Fruit fly (Drosophila melanogaster): ENCODE measurements around the gene CG4553.

Gene CG4553

DNA sequence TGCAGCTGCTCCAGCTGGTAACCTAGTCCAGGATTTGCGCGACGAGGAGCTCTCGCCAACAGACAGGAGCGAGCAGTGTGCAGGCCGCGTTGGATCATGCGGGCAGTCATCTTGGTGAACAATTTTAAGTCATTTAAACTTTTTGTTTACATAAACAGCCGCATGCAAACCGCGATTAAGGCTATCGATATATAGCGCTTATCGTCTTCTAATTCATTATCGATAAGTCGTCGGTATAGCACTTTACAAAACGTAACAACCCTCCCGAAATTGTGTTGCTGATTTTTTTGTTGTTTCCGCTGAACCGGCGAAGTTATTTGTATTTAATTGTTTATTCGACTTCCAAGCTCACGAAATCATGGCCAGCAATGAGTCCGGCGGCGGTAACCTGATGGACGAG, at the start of gene CG4553, which contains the start of gene MED28:
Gene CG4553 (minus strand): TSS at position 172 of the 400 bp plus-strand sequence.
Gene MED28 (plus strand): TSS at position 260 of the 400 bp plus-strand sequence.
- no peak for TF ChIP-seq CTCF (optimal IDR thresholded peaks at IDR 0.05)
- no peak for TF ChIP-seq CG8478 (optimal IDR thresholded peaks at IDR 0.05)

DNA sequence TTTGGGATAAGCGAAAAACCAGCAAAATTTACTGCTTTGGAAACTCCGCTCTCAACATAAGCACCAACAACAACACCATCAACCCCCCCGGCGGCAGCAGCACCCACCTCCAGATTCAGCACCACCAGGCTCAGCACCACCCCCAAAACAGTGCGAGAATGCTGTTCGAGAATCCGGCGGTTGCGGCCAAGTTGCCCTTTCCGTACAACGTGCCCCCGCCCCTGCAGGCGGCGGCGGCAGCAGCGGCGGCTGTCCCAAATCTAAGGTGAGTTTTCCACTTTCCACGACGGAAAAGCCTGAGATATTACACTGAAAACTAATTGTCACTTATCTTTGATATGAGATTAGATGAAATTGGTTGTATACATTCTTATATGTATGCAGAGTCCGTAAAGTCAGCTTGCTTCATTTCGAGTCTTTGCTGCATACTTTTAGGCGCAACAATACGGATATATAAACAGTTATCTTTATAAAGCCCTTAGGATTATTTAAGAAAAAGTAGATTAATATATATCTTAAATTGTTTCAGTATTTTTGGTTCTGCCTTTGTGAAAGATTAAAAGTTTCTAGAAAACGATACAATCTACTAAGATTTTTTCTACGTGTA, 42.9 kb upstream of the CG4553 start:
- TF ChIP-seq CG8478 (optimal IDR thresholded peaks at IDR 0.05) (no peak), CTCF (optimal IDR thresholded peaks at IDR 0.05) (no peak)

dm6 chr3R:25518584-25518983, 41.9 kb upstream of the CG4553 start:
- no peak for TF ChIP-seq CTCF (optimal IDR thresholded peaks at IDR 0.05)
- TF ChIP-seq CG8478 (optimal IDR thresholded peaks at IDR 0.05), result no peak

DNA sequence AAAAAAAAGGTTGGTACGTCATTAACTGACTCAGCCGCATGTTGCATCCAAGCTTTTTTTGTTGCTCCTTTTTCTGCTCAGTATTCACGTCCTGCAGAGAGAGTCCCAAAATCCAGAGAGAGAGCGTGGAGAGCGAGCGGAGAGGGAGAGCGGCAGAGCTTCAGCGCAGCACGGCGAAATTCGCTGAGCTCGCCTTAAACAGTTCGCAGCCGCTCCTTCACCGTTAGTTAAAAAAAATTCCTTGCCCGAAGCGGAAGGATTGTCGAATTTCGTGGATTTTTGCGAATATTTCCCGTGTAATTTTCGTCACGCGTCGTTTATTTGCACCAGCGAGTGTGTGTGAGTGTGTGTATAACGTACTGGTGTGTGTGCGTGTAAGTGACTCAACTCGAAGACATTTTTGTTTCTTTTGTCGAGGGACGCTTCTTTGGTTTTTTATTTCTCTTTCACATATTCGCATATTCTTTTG, 41.4 kb upstream of the CG4553 start:
- TF ChIP-seq CG8478 (optimal IDR thresholded peaks at IDR 0.05) (no peak), CTCF (optimal IDR thresholded peaks at IDR 0.05) (no peak)

DNA sequence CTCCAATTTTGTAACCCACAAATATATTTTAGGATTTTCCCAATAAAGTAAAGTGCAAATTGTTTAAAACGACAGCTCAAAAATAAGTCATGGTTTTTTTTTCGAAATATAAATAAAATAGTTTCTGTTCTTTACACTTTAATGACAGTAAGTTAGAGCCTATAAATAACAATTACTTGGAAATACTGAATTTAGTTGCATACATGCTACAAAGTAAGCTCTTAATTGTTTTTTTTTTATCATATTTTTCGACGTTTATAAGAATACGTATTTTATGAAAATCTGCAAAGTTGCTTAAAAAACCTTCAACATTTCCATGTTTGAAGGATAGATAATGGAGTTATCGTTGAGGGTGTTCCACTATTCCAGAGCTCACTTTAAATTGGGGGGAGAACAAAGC, 40.8 kb upstream of the CG4553 start:
- TF ChIP-seq CTCF (optimal IDR thresholded peaks at IDR 0.05) (no peak), CG8478 (optimal IDR thresholded peaks at IDR 0.05) (no peak)

dm6 chr3R:25515450-25516288, 39.0 kb upstream of the CG4553 start, which contains the start of gene msi:
Gene msi, plus strand, starts transcription at chr3R:25516118.
- no peak for TF ChIP-seq CG8478 (optimal IDR thresholded peaks at IDR 0.05)
- TF ChIP-seq CTCF (optimal IDR thresholded peaks at IDR 0.05), result no peak

DNA sequence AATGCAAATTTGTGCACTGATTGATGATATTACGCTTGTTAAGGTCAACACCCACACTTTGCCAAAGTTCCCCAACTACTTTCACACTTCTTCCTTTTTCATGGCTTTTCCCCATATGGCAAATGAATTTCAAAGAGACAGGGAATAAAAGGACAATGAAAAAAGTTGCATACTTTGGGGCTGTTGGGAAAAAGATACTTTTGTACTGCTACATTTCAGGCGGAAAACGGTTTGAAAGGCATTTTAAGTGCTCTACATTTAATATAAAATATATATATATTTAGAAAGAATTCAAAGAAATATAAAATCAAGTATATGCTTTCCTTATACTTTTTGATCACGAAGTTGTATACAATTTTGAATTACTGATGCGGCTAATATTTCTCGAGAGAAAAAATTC, 36.0 kb upstream of the CG4553 start:
- TF ChIP-seq CG8478 (optimal IDR thresholded peaks at IDR 0.05) (no peak), CTCF (optimal IDR thresholded peaks at IDR 0.05) (no peak)

- TF ChIP-seq CTCF (optimal IDR thresholded peaks at IDR 0.05), result no peak
- no peak for TF ChIP-seq CG8478 (optimal IDR thresholded peaks at IDR 0.05)
Measured at dm6 chr3R:25505975-25506374, 29.3 kb upstream of the CG4553 start, which contains the start of gene CG5111. Gene CG5111, plus strand, starts transcription at chr3R:25506275.

dm6 chr3R:25504891-25505290, 28.2 kb upstream of the CG4553 start, which contains the start of gene CG5107:
Gene CG5107, plus strand, starts transcription at chr3R:25505191.
- TF ChIP-seq CTCF (optimal IDR thresholded peaks at IDR 0.05), result no peak
- no peak for TF ChIP-seq CG8478 (optimal IDR thresholded peaks at IDR 0.05)

- TF ChIP-seq CG8478 (optimal IDR thresholded peaks at IDR 0.05), result no peak
- TF ChIP-seq CTCF (optimal IDR thresholded peaks at IDR 0.05), result no peak
Measured at dm6 chr3R:25495753-25496152, 19.0 kb upstream of the CG4553 start.

DNA sequence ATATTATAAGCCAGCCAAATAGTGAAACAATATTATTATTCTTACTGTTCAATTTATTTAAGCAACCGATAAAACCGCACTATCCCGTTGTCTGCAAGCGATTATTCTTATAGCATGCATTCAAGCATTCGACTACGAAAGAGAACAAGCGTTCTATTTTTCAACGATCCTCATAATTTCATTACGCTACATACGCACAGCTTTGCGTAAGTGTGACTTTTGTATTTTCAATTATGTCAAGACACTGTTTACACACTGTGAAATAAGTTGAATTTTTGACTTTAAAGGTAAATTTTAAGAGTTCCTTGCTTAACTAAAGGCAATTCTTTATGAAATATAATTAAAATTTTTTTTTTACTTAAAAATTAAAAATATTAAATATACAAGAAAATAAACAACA, 18.4 kb upstream of the CG4553 start, which contains the start of gene CG33494:
Gene CG33494 (minus strand): TSS at position 90 of the 400 bp plus-strand sequence.
- TF ChIP-seq CG8478 (optimal IDR thresholded peaks at IDR 0.05) (no peak), CTCF (optimal IDR thresholded peaks at IDR 0.05) (no peak)

DNA sequence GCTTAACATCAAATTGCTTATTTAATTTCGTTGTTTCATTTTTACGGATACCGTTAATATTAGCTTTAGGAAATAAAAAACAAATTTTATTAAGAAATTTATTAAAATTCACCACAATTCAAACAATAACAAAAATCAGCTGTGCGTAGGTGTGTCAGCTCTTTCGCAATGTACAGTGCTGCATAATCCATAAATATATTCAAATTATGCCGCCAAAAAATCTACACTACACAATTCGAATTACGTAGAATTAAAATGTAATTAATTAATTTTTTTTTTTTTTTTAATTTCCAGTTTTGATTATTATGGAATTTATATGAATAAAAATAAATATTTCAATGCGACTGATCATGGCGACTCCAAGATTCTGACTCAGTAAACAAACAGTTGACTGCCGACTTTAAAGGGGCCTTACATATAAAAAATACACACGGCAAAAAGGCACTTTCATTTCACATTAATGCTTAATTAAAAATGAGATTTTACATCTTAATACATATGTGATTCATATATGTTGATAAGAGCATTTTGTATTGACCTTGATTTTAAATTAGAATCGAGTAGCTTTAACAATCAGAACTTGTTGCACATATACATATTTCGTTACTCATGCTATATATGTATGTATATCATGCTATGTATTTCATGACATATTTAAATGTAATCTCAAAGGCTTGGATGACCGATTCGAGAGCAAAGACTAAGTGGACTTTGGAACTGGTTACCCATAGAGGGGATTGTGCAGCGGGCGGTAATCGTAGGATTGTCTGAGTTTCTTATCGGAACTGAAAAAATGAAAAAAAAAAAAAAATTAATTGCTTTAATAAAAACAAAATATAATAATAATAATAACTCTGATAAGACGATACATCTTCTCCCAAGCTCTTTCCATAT, 16.8 kb upstream of the CG4553 start:
- TF ChIP-seq CG8478 (optimal IDR thresholded peaks at IDR 0.05) (no peak), CTCF (optimal IDR thresholded peaks at IDR 0.05) (no peak)

DNA sequence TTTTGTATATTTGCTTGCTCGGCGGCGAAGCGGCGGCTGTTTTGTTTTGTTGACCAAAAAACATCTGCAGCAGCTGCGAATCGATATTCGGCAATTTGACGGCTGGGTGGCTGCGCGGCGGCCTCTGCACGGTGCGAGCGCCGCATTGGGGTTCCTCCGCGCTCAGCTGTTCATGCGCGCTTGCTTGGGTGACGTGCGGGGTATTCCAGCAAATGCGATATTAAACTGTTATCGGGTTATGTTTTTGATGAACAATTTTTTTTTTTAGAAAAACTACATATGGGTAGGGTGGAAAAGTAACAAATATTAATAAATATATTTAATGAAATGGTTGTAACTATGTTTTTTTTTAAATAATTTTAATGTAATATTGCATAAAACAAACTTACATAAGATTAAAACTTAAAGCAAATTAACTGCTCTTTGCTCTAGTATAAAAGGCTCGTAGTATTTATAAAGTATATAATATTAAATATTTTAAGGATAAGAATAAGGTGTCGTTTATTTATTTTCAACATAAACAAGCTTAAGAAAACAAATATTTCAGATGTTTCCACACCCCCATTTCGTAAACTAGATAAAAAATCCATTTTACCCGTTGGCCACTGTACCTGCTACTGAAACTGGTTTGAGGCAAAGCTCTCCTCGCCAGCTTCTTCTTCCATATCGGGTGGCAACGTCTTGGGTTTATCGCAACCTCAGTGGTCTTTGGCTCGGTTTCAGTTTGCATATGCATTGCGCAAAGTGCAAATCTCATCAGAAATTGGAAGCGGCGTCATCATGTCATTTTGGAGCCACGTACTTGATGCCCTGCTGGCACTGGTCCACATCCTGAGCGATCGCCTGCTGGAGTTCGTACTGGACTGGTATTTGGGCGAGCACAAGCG, 14.3 kb upstream of the CG4553 start, which contains the start of the genes Gnpat and CG5112:
Gene Gnpat (minus strand): TSS at position 159 of the 887 bp plus-strand sequence.
Gene CG5112 (plus strand): TSS at position 683 of the 887 bp plus-strand sequence.
- TF ChIP-seq CTCF (optimal IDR thresholded peaks at IDR 0.05), result no peak
- TF ChIP-seq CG8478 (optimal IDR thresholded peaks at IDR 0.05), result no peak

dm6 chr3R:25490375-25490774, 13.7 kb upstream of the CG4553 start:
- TF ChIP-seq CTCF (optimal IDR thresholded peaks at IDR 0.05) (no peak), CG8478 (optimal IDR thresholded peaks at IDR 0.05) (no peak)

All from S2 (cell line).